Fruit fly (Drosophila melanogaster): Measurements from ENCODE around the gene Fdx2.

The Fdx2 gene

dm6 chr3L:4283428-4284089 lies 8.7 kb upstream of the Fdx2 start, which contains the start of the genes srw and CG1316:
Gene srw (minus strand): TSS chr3L:4283478.
Gene CG1316 (plus strand): TSS chr3L:4283851.
- TF ChIP-seq fd96Ca (GFP tag; IDR thresholded peaks at IDR 0.05) (no peak), CG8159 (tag; optimal IDR thresholded peaks at IDR 0.05) (no peak), CG10348 (GFP tag; IDR thresholded peaks at IDR 0.05) (no peak), CG4496 (GFP tag; IDR thresholded peaks at IDR 0.05) (peak; percentile 11; the same call in 1 of the 3 replicates), Pif1A (GFP tag; optimal IDR thresholded peaks at IDR 0.05) (no peak), D1 (tag; optimal IDR thresholded peaks at IDR 0.05) (no peak), gl (tag; optimal IDR thresholded peaks at IDR 0.05) (no peak), CG34367 (tag; optimal IDR thresholded peaks at IDR 0.05) (no peak), Ets98B (GFP tag; IDR thresholded peaks at IDR 0.05) (no peak), CG9948 (tag; optimal IDR thresholded peaks at IDR 0.05) (no peak), CG15710 (tag; optimal IDR thresholded peaks at IDR 0.05) (no peak), Snoo (tag; optimal IDR thresholded peaks at IDR 0.05) (peak; percentile 4), CG17806 (tag; optimal IDR thresholded peaks at IDR 0.05) (no peak), CG13204 (GFP tag; optimal IDR thresholded peaks at IDR 0.05) (no peak)

DNA sequence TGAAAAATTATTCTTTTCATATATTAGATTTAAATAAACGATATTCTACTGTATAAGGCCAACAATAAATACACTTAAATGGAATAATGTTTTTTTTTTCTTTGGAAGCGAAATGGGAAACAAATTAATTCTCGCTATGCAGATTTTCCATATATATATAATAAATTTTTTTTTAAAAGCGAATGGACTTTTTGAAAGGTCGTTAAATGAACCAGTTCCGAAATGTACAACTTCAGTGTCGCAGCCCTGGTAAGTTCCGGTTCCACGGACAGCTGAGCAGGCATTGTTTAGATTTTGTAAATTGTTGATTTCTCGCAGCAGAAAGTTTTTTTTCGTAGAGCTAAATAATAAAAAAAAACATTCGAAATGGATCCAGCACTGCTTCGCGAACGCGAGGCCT lies 5.5 kb upstream of the Fdx2 start, which contains the start of gene TfIIEbeta:
TfIIEbeta (plus strand) TSS at position 255 of the 400 bp plus-strand sequence.
- TF ChIP-seq CG9948 (tag; optimal IDR thresholded peaks at IDR 0.05), result no peak
- no peak for TF ChIP-seq Pif1A (GFP tag; optimal IDR thresholded peaks at IDR 0.05)
- TF ChIP-seq Snoo (tag; optimal IDR thresholded peaks at IDR 0.05), result no peak
- TF ChIP-seq Pif1B (GFP tag; optimal IDR thresholded peaks at IDR 0.05), result no peak
- peak; percentile 14; the same call in 1 of the 2 replicates for TF ChIP-seq CG32121 (GFP tag; IDR thresholded peaks at IDR 0.05)
- 0 out of 3 replicates have a peak, but pooled peaks have one; percentile 29 for TF ChIP-seq CG4496 (GFP tag; IDR thresholded peaks at IDR 0.05)
- peak; percentile 25 for TF ChIP-seq CG17806 (tag; optimal IDR thresholded peaks at IDR 0.05)
- TF ChIP-seq D1 (tag; optimal IDR thresholded peaks at IDR 0.05), result no peak
- no peak for TF ChIP-seq fd96Ca (GFP tag; IDR thresholded peaks at IDR 0.05)
- peak; percentile 53 for TF ChIP-seq EcR (GFP tag; optimal IDR thresholded peaks at IDR 0.05)
- TF ChIP-seq CG14655 (GFP tag; optimal IDR thresholded peaks at IDR 0.05), result no peak
- peak; percentile 65 for TF ChIP-seq Ets98B (GFP tag; IDR thresholded peaks at IDR 0.05)

DNA sequence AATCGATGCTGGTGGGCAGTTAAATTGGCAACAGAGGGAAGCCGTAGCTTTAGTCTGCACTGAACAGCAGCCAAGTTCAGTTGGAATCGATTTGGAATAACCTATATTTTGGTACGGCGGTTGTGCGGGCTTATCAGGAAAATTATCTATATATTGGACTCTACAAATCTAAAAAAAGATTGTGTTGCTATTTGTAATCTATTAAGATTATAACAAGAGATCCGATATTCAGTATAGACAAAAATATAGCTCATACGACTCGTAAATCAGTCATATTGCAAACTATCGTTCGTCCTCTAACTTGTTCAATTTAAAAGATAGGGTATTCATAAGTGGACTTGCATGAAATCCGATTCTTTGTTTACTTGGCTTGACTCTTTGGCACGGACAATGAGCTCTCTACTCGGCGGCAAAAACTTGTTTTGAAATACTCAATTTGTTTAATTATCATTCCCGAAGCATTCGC lies 3.7 kb upstream of the Fdx2 start, which contains the start of gene Hexo1:
Hexo1 (plus strand) TSS at position 51 of the 466 bp plus-strand sequence.
- TF ChIP-seq CG15710 (tag; optimal IDR thresholded peaks at IDR 0.05) (peak; percentile 65), Ets98B (GFP tag; IDR thresholded peaks at IDR 0.05) (peak; percentile 52), CG9948 (tag; optimal IDR thresholded peaks at IDR 0.05) (peak; percentile 44), Snoo (tag; optimal IDR thresholded peaks at IDR 0.05) (peak; percentile 65), CG17806 (tag; optimal IDR thresholded peaks at IDR 0.05) (peak; percentile 49), CG34367 (tag; optimal IDR thresholded peaks at IDR 0.05) (peak; percentile 53), CG10348 (GFP tag; IDR thresholded peaks at IDR 0.05) (no peak), CG32121 (GFP tag; IDR thresholded peaks at IDR 0.05) (peak; percentile 38; the same call in 1 of the 2 replicates), CG12605 (GFP tag; IDR thresholded peaks at IDR 0.05) (peak; percentile 58; the same call in 1 of the 2 replicates), Pif1A (GFP tag; optimal IDR thresholded peaks at IDR 0.05) (no peak), CG8159 (tag; optimal IDR thresholded peaks at IDR 0.05) (peak; percentile 68), CG14655 (GFP tag; optimal IDR thresholded peaks at IDR 0.05) (no peak), CG4496 (GFP tag; IDR thresholded peaks at IDR 0.05) (0 out of 3 replicates have a peak, but pooled peaks have one; percentile 30), D1 (tag; optimal IDR thresholded peaks at IDR 0.05) (no peak), fd96Ca (GFP tag; IDR thresholded peaks at IDR 0.05) (no peak), CG8301 (tag; optimal IDR thresholded peaks at IDR 0.05) (peak; percentile 55), gl (tag; optimal IDR thresholded peaks at IDR 0.05) (peak; percentile 40), rn (GFP tag; IDR thresholded peaks at IDR 0.05) (no peak), CG13204 (GFP tag; optimal IDR thresholded peaks at IDR 0.05) (no peak), Pif1B (GFP tag; optimal IDR thresholded peaks at IDR 0.05) (no peak), EcR (GFP tag; optimal IDR thresholded peaks at IDR 0.05) (peak; percentile 95)

DNA sequence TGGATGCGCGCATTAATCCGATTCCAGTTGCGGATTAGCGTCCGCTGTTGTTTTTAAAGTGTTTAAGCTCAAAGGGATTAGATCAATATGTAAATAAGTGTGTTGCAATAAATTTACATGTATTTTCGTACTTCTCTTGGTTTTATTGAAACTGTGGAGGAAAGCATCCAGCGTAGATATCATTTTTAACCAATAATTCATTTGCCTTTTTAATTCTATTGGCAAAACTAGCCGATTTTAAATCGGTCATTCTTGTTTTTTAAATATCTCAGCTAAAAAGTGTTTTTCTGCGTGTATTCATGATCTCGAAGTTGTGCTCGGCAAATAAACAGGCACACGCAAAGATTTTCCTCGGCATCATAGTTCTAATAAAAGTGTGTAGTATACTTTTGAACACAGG lies 1.0 kb downstream of the Fdx2 start:
- no peak for TF ChIP-seq CG9948 (tag; optimal IDR thresholded peaks at IDR 0.05)
- TF ChIP-seq CG17806 (tag; optimal IDR thresholded peaks at IDR 0.05), result no peak
- TF ChIP-seq CG4496 (GFP tag; IDR thresholded peaks at IDR 0.05), result 0 out of 3 replicates have a peak, but pooled peaks have one; percentile 12
- no peak for TF ChIP-seq gl (tag; optimal IDR thresholded peaks at IDR 0.05)
- no peak for TF ChIP-seq EcR (GFP tag; optimal IDR thresholded peaks at IDR 0.05)

dm6 chr3L:4293711-4294110 lies 1.4 kb downstream of the Fdx2 start:
- TF ChIP-seq rn (GFP tag; IDR thresholded peaks at IDR 0.05), result no peak
- no peak for TF ChIP-seq CG12605 (GFP tag; IDR thresholded peaks at IDR 0.05)
- no peak for TF ChIP-seq CG8301 (tag; optimal IDR thresholded peaks at IDR 0.05)
- TF ChIP-seq Pif1A (GFP tag; optimal IDR thresholded peaks at IDR 0.05), result no peak
- no peak for TF ChIP-seq CG17806 (tag; optimal IDR thresholded peaks at IDR 0.05)
- TF ChIP-seq CG15710 (tag; optimal IDR thresholded peaks at IDR 0.05), result no peak
- no peak for TF ChIP-seq Snoo (tag; optimal IDR thresholded peaks at IDR 0.05)
- TF ChIP-seq CG4496 (GFP tag; IDR thresholded peaks at IDR 0.05), result no peak
- TF ChIP-seq Pif1B (GFP tag; optimal IDR thresholded peaks at IDR 0.05), result no peak
- TF ChIP-seq CG14655 (GFP tag; optimal IDR thresholded peaks at IDR 0.05), result no peak
- TF ChIP-seq fd96Ca (GFP tag; IDR thresholded peaks at IDR 0.05), result no peak
- TF ChIP-seq D1 (tag; optimal IDR thresholded peaks at IDR 0.05), result no peak
- TF ChIP-seq EcR (GFP tag; optimal IDR thresholded peaks at IDR 0.05), result no peak
- TF ChIP-seq Ets98B (GFP tag; IDR thresholded peaks at IDR 0.05), result no peak
- no peak for TF ChIP-seq CG34367 (tag; optimal IDR thresholded peaks at IDR 0.05)
- no peak for TF ChIP-seq gl (tag; optimal IDR thresholded peaks at IDR 0.05)
